Worm (Caenorhabditis elegans) whole organism, L2 larva: ENCODE data around the gene aqp-8.

Source experiments
- ZK546.5 ChIP-seq: sonication (generic microtip); optimal IDR thresholded peaks from 2 replicates; lab custom pipeline; 2017; ENCODE audit warnings: missing biosample characterization, missing genetic modification characterization
- lin-39 ChIP-seq: fragments of 150-350 bp; optimal IDR thresholded peaks from 2 replicates; lab custom pipeline; 2014; ENCODE audit warnings: missing biosample characterization, missing genetic modification reagents, missing genetic modification characterization
- nhr-237 ChIP-seq: fragments of 150-350 bp; optimal IDR thresholded peaks from 2 replicates; lab custom pipeline; 2014; ENCODE audit warnings: missing biosample characterization, missing genetic modification characterization
- nhr-25 ChIP-seq: fragments of 150-350 bp; sonication (generic microtip); optimal IDR thresholded peaks from 3 replicates; lab custom pipeline; 2014; ENCODE audit warnings: missing biosample characterization, missing genetic modification characterization
- ztf-11 ChIP-seq: sonication (generic microtip); optimal IDR thresholded peaks from 2 replicates; lab custom pipeline; 2017; ENCODE audit warnings: missing biosample characterization, missing genetic modification characterization

DNA sequence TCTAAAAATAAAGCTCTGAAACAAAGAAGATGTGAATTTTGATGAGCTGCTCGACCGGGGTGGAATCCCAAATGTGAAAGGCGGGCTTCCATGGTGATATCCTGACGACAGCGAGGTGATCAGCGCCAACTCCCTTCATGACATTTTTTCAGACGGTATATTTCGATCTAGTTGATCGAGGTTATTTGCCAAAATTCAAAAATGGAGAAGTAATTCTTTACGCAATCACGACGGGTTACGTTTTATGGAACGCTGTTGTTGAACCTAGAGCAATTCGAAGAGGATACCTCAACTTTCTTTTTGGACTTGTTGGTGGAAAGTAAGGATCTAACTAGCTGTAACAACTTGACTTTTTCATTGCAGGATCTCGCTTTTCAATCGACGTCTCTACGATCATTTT is 28.1 kb downstream of the aqp-8 start:
- TF ChIP-seq lin-39 (tag; lab: Kevin White, UChicago): no peak
- no peak for TF ChIP-seq nhr-25
- TF ChIP-seq ZK546.5 (tag; lab: Kevin White, UChicago): no peak
- TF ChIP-seq ztf-11 (tag; lab: Kevin White, UChicago): no peak
- no peak for TF ChIP-seq nhr-237 (tag; lab: Kevin White, UChicago)
